Worm (Caenorhabditis elegans): ENCODE data around the gene ssl-1.

The ssl-1 gene

ce11 chrIII:12673382-12673970 lies 40.9 kb upstream of the ssl-1 start, which contains the start of the genes taf-7.2 and elpc-2:
Gene taf-7.2 (minus strand): TSS chrIII:12673423.
Gene elpc-2 (plus strand): TSS chrIII:12673677.
- no peak for TF ChIP-seq unc-130 (tag; optimal IDR thresholded peaks at IDR 0.05)
- TF ChIP-seq lin-15B (tag; optimal IDR thresholded peaks at IDR 0.05), result no peak
- no peak for TF ChIP-seq fos-1 (tag; optimal IDR thresholded peaks at IDR 0.05)
- TF ChIP-seq F16B12.6 (tag; optimal IDR thresholded peaks at IDR 0.05), result peak; percentile 10
- TF ChIP-seq nhr-237 (tag; optimal IDR thresholded peaks at IDR 0.05), result no peak
- TF ChIP-seq lsy-2 (tag; optimal IDR thresholded peaks at IDR 0.05), result peak; percentile 33 to 66
- TF ChIP-seq rnt-1 (tag; optimal IDR thresholded peaks at IDR 0.05), result no peak
- TF ChIP-seq hlh-17 (GFP tag; optimal IDR thresholded peaks at IDR 0.05; ENCODE audit: borderline replicate concordance), result no peak
- peak; percentile 63 for TF ChIP-seq xbp-1 (tag; optimal IDR thresholded peaks at IDR 0.05)
- TF ChIP-seq alr-1 (tag; optimal IDR thresholded peaks at IDR 0.05; ENCODE audit: borderline replicate concordance), result no peak
- TF ChIP-seq Y116A8C.19 (tag; optimal IDR thresholded peaks at IDR 0.05; ENCODE audit: borderline replicate concordance), result peak; percentile 23
- no peak for TF ChIP-seq swsn-7 (tag; optimal IDR thresholded peaks at IDR 0.05)
- TF ChIP-seq unc-98 (GFP tag; IDR thresholded peaks at IDR 0.05), result peak; percentile 57
- TF ChIP-seq ces-1 (GFP tag; optimal IDR thresholded peaks at IDR 0.05), result no peak
- peak; percentile 32 for TF ChIP-seq pax-3 (tag; optimal IDR thresholded peaks at IDR 0.05)
- TF ChIP-seq vab-15 (tag; optimal IDR thresholded peaks at IDR 0.05), result no peak
- TF ChIP-seq sptf-1 (tag; optimal IDR thresholded peaks at IDR 0.05), result no peak
- TF ChIP-seq tlp-1 (tag; optimal IDR thresholded peaks at IDR 0.05), result no peak
- no peak for TF ChIP-seq pag-3 (tag; optimal IDR thresholded peaks at IDR 0.05; ENCODE audit: borderline replicate concordance, insufficient read depth)
- TF ChIP-seq unc-30 (tag; optimal IDR thresholded peaks at IDR 0.05), result no peak
- no peak for TF ChIP-seq aha-1 (tag; optimal IDR thresholded peaks at IDR 0.05)
- TF ChIP-seq ztf-11 (tag; optimal IDR thresholded peaks at IDR 0.05), result peak in 1 of 2 experiments; percentile 87
- peak; percentile 73 for TF ChIP-seq egl-13 (tag; optimal IDR thresholded peaks at IDR 0.05)
- TF ChIP-seq snu-23 (GFP tag; optimal IDR thresholded peaks at IDR 0.05), result no peak
- peak; percentile 41 for TF ChIP-seq nhr-20 (tag; optimal IDR thresholded peaks at IDR 0.05)
- TF ChIP-seq nhr-71 (tag; optimal IDR thresholded peaks at IDR 0.05), result no peak
- peak; percentile 93 for TF ChIP-seq fkh-4 (tag; optimal IDR thresholded peaks at IDR 0.05; ENCODE audit: borderline replicate concordance)
- no peak for TF ChIP-seq nhr-11 (tag; optimal IDR thresholded peaks at IDR 0.05)
- no peak for TF ChIP-seq unc-62 (GFP tag; optimal IDR thresholded peaks at IDR 0.05)
- TF ChIP-seq nhr-47 (tag; optimal IDR thresholded peaks at IDR 0.05), result peak; percentile 84
- no peak for TF ChIP-seq grh-1 (GFP tag; IDR thresholded peaks at IDR 0.05)
- no peak for TF ChIP-seq skn-1 (tag; optimal IDR thresholded peaks at IDR 0.05)
- no peak for TF ChIP-seq elt-3 (tag; optimal IDR thresholded peaks at IDR 0.05)
- no peak for TF ChIP-seq lin-39 (tag; optimal IDR thresholded peaks at IDR 0.05)
- peak; percentile 29 for TF ChIP-seq elt-2 (tag; optimal IDR thresholded peaks at IDR 0.05)
- TF ChIP-seq ztf-4 (tag; optimal IDR thresholded peaks at IDR 0.05), result no peak
- no peak for TF ChIP-seq isw-1 (GFP tag; IDR thresholded peaks at IDR 0.05)
- peak; percentile 76 for TF ChIP-seq sox-4 (tag; optimal IDR thresholded peaks at IDR 0.05)
- TF ChIP-seq hpl-2 (GFP tag; optimal IDR thresholded peaks at IDR 0.05), result no peak
- TF ChIP-seq jun-1 (tag; optimal IDR thresholded peaks at IDR 0.05), result no peak
- TF ChIP-seq dpl-1 (GFP tag; optimal IDR thresholded peaks at IDR 0.05), result peak; percentile 16 to 48 (median 27)
- no peak for TF ChIP-seq nhr-77 (tag; optimal IDR thresholded peaks at IDR 0.05)
- peak; percentile 94 for TF ChIP-seq nhr-85 (tag)
- TF ChIP-seq ceh-63 (GFP tag; optimal IDR thresholded peaks at IDR 0.05), result no peak
- TF ChIP-seq lin-13 (GFP tag; optimal IDR thresholded peaks at IDR 0.05), result no peak
- TF ChIP-seq egl-27 (tag; optimal IDR thresholded peaks at IDR 0.05), result no peak
- TF ChIP-seq hlh-4 (tag; optimal IDR thresholded peaks at IDR 0.05), result no peak
- TF ChIP-seq unc-86 (tag; optimal IDR thresholded peaks at IDR 0.05), result peak; percentile 43
- TF ChIP-seq fkh-10 (GFP tag; optimal IDR thresholded peaks at IDR 0.05), result no peak
- TF ChIP-seq ceh-88 (GFP tag; IDR thresholded peaks at IDR 0.05), result no peak
- TF ChIP-seq ama-1 (optimal IDR thresholded peaks at IDR 0.05), result no peak
- peak in 2 of 3 experiments; percentile 21 to 42 for TF ChIP-seq ceh-82 (tag; optimal IDR thresholded peaks at IDR 0.05)
